Worm (Caenorhabditis elegans): ENCODE results near the gene spig-5.
"Not testable (repeated sequence)": the region's sequence is repeated elsewhere in the genome, so short reads cannot be mapped to it uniquely, and the experiment has no call there.

- not testable (repeated sequence) for TF ChIP-seq tra-4 (tag; optimal IDR thresholded peaks at IDR 0.05); hmg-4 (GFP tag; optimal IDR thresholded peaks at IDR 0.05); ama-1 (optimal IDR thresholded peaks at IDR 0.05)
Observed at ce11 chrV:14274268-14274667, 34.0 kb upstream of the spig-5 start, which contains the start of gene F40G12.7.
